Fruit fly (Drosophila melanogaster): Measurements from ENCODE around the gene kmg.

Gene kmg

DNA sequence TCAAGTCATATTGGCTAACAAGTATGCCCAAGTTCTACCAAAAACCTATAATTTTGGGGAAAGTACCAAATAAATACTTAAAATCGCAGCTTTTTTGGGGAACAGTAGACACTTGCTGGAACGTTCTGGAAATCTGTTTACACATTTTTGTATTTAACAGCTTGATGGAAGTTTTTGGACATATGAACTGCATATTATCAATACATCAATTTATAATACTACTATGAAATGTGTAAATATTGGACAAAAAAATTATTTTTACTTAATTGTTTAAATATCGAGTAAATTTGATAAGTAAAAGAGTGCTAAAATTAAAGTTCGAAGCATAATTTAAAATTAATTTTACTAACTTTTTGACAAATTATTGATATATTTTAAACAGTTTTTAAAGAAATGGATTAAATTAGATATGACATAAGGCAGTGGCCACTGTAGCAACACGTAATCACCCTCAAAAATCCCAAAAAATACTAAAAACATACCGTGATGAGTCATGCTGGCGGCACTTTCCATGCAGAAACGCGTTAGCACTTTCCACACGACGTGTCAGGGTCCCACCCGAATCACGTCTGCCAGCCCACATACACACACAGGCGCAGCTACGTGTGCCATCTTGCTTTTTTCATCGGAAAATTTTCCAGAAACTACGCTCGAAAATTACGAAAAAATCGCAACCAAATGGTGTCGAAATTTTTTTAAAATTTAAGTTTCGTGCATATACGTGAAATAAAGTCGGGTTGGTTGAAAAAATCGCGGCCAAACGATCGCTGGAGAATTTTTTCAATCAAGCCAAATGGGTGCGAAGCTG lies 4.9 kb downstream of the kmg start, which contains the start of gene Sirt1 (continued):
- peak; percentile 78 for TF ChIP-seq CG15601 (tag; optimal IDR thresholded peaks at IDR 0.05)
- TF ChIP-seq Vsx1 (GFP tag; optimal IDR thresholded peaks at IDR 0.05), result no peak
- TF ChIP-seq CG14965 (GFP tag; optimal IDR thresholded peaks at IDR 0.05; ENCODE audit: borderline replicate concordance), result no peak
- peak; percentile 75 for TF ChIP-seq CG14441 (GFP tag; IDR thresholded peaks at IDR 0.05)
- TF ChIP-seq CG3995 (GFP tag; optimal IDR thresholded peaks at IDR 0.05), result peak; percentile 60
- peak; percentile 83 for TF ChIP-seq CG9932 (GFP tag; IDR thresholded peaks at IDR 0.05)
- peak; percentile 92 for TF ChIP-seq CG7556 (GFP tag; optimal IDR thresholded peaks at IDR 0.05)
- TF ChIP-seq ap (GFP tag; IDR thresholded peaks at IDR 0.05), result peak; percentile 70
- TF ChIP-seq CG6254 (GFP tag; optimal IDR thresholded peaks at IDR 0.05), result peak; percentile 43
- peak; percentile 86 for TF ChIP-seq CG4404 (GFP tag; IDR thresholded peaks at IDR 0.05)
- no peak for TF ChIP-seq Hr39 (optimal IDR thresholded peaks at IDR 0.05)
- TF ChIP-seq zf30C (GFP tag; optimal IDR thresholded peaks at IDR 0.05), result no peak
- TF ChIP-seq NK7.1 (GFP tag; optimal IDR thresholded peaks at IDR 0.05), result peak; percentile 19
- peak; percentile 88 for TF ChIP-seq CG9215 (GFP tag; IDR thresholded peaks at IDR 0.05)
- TF ChIP-seq Med (GFP tag), result peak; percentile 88
- no peak for TF ChIP-seq Lpt (GFP tag; optimal IDR thresholded peaks at IDR 0.05)
- TF ChIP-seq CG11247 (GFP tag; IDR thresholded peaks at IDR 0.05), result peak; percentile 57; the same call in 1 of the 2 replicates
- peak; percentile 46 for TF ChIP-seq Mad (GFP tag; optimal IDR thresholded peaks at IDR 0.05)
- TF ChIP-seq CG13894 (tag; optimal IDR thresholded peaks at IDR 0.05), result peak; percentile 73
- TF ChIP-seq run (tag; optimal IDR thresholded peaks at IDR 0.05), result peak; percentile 67
- no peak for TF ChIP-seq psq (GFP tag; optimal IDR thresholded peaks at IDR 0.05)
- TF ChIP-seq Hmx (GFP tag; optimal IDR thresholded peaks at IDR 0.05), result no peak
- peak; percentile 18 for TF ChIP-seq Camta (GFP tag; optimal IDR thresholded peaks at IDR 0.05)
- peak; percentile 82 for TF ChIP-seq CG8388 (GFP tag; optimal IDR thresholded peaks at IDR 0.05)
- TF ChIP-seq pzg (GFP tag; optimal IDR thresholded peaks at IDR 0.05), result peak; percentile 56
- TF ChIP-seq z (GFP tag; IDR thresholded peaks at IDR 0.05), result peak; percentile 8; the same call in 1 of the 3 replicates
- TF ChIP-seq CG4707 (GFP tag; optimal IDR thresholded peaks at IDR 0.05), result no peak
- TF ChIP-seq CG13123 (GFP tag; optimal IDR thresholded peaks at IDR 0.05), result peak; percentile 72
- peak; percentile 83 for TF ChIP-seq CG8290 (GFP tag; optimal IDR thresholded peaks at IDR 0.05)
- peak; percentile 2 to 7 for TF ChIP-seq CG8290 (tag; optimal IDR thresholded peaks at IDR 0.05)
- TF ChIP-seq kah (GFP tag; optimal IDR thresholded peaks at IDR 0.05), result peak; percentile 49
- peak; percentile 48 for TF ChIP-seq salm (tag; optimal IDR thresholded peaks at IDR 0.05)
- no peak for TF ChIP-seq cad (GFP tag; optimal IDR thresholded peaks at IDR 0.05)
- TF ChIP-seq CG31365 (tag; optimal IDR thresholded peaks at IDR 0.05), result peak; percentile 29
- TF ChIP-seq ranshi (GFP tag; IDR thresholded peaks at IDR 0.05), result peak; percentile 63
- TF ChIP-seq lbe (GFP tag; optimal IDR thresholded peaks at IDR 0.05), result peak; percentile 32
- TF ChIP-seq CG17829 (tag; optimal IDR thresholded peaks at IDR 0.05), result peak; percentile 88
- peak; percentile 92 for TF ChIP-seq Abd-B (GFP tag; optimal IDR thresholded peaks at IDR 0.05)
- TF ChIP-seq twi (tag; optimal IDR thresholded peaks at IDR 0.05), result peak; percentile 87
- TF ChIP-seq Dip2 (GFP tag; IDR thresholded peaks at IDR 0.05), result no peak
- TF ChIP-seq CG15073 (GFP tag; optimal IDR thresholded peaks at IDR 0.05), result peak; percentile 44
- peak; percentile 84 for TF ChIP-seq CG12155 (GFP tag; optimal IDR thresholded peaks at IDR 0.05)
- TF ChIP-seq CG7372 (GFP tag; IDR thresholded peaks at IDR 0.05), result peak; percentile 84
- peak; percentile 47 for TF ChIP-seq CG3065 (GFP tag; optimal IDR thresholded peaks at IDR 0.05)
- no peak for TF ChIP-seq ftz-f1 (GFP tag; optimal IDR thresholded peaks at IDR 0.05)
- peak; percentile 72 for TF ChIP-seq cwo (GFP tag; optimal IDR thresholded peaks at IDR 0.05)
- TF ChIP-seq CG12236 (GFP tag; optimal IDR thresholded peaks at IDR 0.05), result no peak
- TF ChIP-seq CG17912 (GFP tag; optimal IDR thresholded peaks at IDR 0.05), result no peak
- peak; percentile 63; the same call in 1 of the 2 replicates for TF ChIP-seq bbx (GFP tag; IDR thresholded peaks at IDR 0.05; ENCODE audit: partially characterized antibody)
- no peak for TF ChIP-seq Lim3 (GFP tag; IDR thresholded peaks at IDR 0.05)

Data from whole organism, embryonic.